In the genomic region with DNA sequence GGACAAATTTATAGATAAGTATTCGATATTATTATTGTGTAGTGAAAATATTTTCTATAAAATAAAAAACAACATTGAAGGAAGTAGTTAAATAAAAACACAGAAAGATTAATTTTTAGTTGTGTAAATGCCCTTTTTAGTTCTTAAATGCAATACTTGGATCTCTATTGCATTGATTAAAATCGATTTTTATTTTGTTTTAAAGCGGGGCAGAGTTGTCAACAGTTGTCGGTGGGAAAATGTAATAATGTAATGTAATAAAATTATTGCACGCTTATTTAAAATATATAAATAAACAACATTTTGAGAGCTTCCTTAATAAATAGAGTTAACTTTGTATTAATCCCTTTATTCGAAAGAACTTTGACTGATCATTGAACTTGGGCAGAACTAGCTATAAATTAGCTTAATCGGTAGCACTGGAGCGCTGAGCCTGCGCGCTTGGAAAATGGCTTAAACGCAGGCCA, we compare ENCODE assay signal across 5 fruit fly cellular contexts.
TF ChIP-seq lines count a peak whose summit lies in the region.

A gene (plus strand): TSS at position 411 of the 467 bp plus-strand sequence.

- no peak for TF ChIP-seq CTCF in whole organism, embryonic (GFP tag; optimal IDR thresholded peaks at IDR 0.05; lab: Kevin White, UChicago)

TF ChIP-seq in whole organism, adult, 20 proteins besides CTCF, POLR2A, EP300 and RAD21 (continues in another document):
- TF ChIP-seq toe (GFP tag; optimal IDR thresholded peaks at IDR 0.05; lab: Kevin White, UChicago): no peak
- peak; percentile 36 for TF ChIP-seq pad (GFP tag; optimal IDR thresholded peaks at IDR 0.05; lab: Kevin White, UChicago)
- no peak for TF ChIP-seq Clk (GFP tag; optimal IDR thresholded peaks at IDR 0.05; lab: Kevin White, UChicago)
- TF ChIP-seq CG11617 (GFP tag; optimal IDR thresholded peaks at IDR 0.05; lab: Kevin White, UChicago): peak; percentile 81
- peak; percentile 66 for TF ChIP-seq CG7101 (tag; optimal IDR thresholded peaks at IDR 0.05; lab: Kevin White, UChicago)
- TF ChIP-seq CG12768 (GFP tag; optimal IDR thresholded peaks at IDR 0.05; lab: Kevin White, UChicago): peak; percentile 46
- TF ChIP-seq cnc (optimal IDR thresholded peaks at IDR 0.05; lab: Kevin White, UChicago): no peak
- peak; percentile 48 for TF ChIP-seq tj (GFP tag; optimal IDR thresholded peaks at IDR 0.05; lab: Kevin White, UChicago)
- peak; percentile 32 for TF ChIP-seq Crg-1 (GFP tag; optimal IDR thresholded peaks at IDR 0.05; lab: Kevin White, UChicago)
- peak; percentile 91 for TF ChIP-seq CG14711 (tag; optimal IDR thresholded peaks at IDR 0.05; lab: Kevin White, UChicago)
- TF ChIP-seq Hr96 (GFP tag; optimal IDR thresholded peaks at IDR 0.05; lab: Kevin White, UChicago): no peak
- TF ChIP-seq CG33017 (tag; optimal IDR thresholded peaks at IDR 0.05; lab: Kevin White, UChicago): peak; percentile 20
- TF ChIP-seq bab1 (GFP tag; optimal IDR thresholded peaks at IDR 0.05; lab: Kevin White, UChicago): peak; percentile 50
- peak; percentile 26 for TF ChIP-seq CG1620 (GFP tag; optimal IDR thresholded peaks at IDR 0.05; lab: Kevin White, UChicago)
- no peak for TF ChIP-seq Mnt (GFP tag; optimal IDR thresholded peaks at IDR 0.05; lab: Kevin White, UChicago)
- no peak for TF ChIP-seq kay (GFP tag; lab: Kevin White, UChicago; ENCODE audit: borderline replicate concordance)
- TF ChIP-seq ovo (GFP tag; optimal IDR thresholded peaks at IDR 0.05; lab: Kevin White, UChicago): peak; percentile 37

TF ChIP-seq in whole organism, embryonic, 481 proteins besides CTCF, POLR2A, EP300 and RAD21 (continues in another document):
- no peak for TF ChIP-seq CG6254 (GFP tag; optimal IDR thresholded peaks at IDR 0.05; lab: Kevin White, UChicago)
- TF ChIP-seq Hand (GFP tag; optimal IDR thresholded peaks at IDR 0.05; lab: Kevin White, UChicago): no peak
- TF ChIP-seq CG15269 (tag; optimal IDR thresholded peaks at IDR 0.05; lab: Kevin White, UChicago): peak; percentile 67
- peak; percentile 66 for TF ChIP-seq CG10267 (tag; optimal IDR thresholded peaks at IDR 0.05; lab: Kevin White, UChicago)
- peak; percentile 80 for TF ChIP-seq CG14710 (tag; optimal IDR thresholded peaks at IDR 0.05; lab: Kevin White, UChicago)
- TF ChIP-seq Usf (GFP tag; optimal IDR thresholded peaks at IDR 0.05; lab: Kevin White, UChicago): no peak
- TF ChIP-seq Elba2 (GFP tag; optimal IDR thresholded peaks at IDR 0.05; lab: Kevin White, UChicago): no peak
- TF ChIP-seq mam (GFP tag; optimal IDR thresholded peaks at IDR 0.05; lab: Kevin White, UChicago): peak; percentile 41
- peak; percentile 73 for TF ChIP-seq ewg (GFP tag; optimal IDR thresholded peaks at IDR 0.05; lab: Kevin White, UChicago)
- 0 out of 2 replicates have a peak, but pooled peaks have one; percentile 21 for TF ChIP-seq CG10321 (GFP tag; IDR thresholded peaks at IDR 0.05; lab: Robert Waterston, UW)
- TF ChIP-seq ato (GFP tag; IDR thresholded peaks at IDR 0.05; lab: Robert Waterston, UW; ENCODE audit: partially characterized antibody): no peak
- no peak for TF ChIP-seq ac (GFP tag; optimal IDR thresholded peaks at IDR 0.05; lab: Kevin White, UChicago)
- no peak for TF ChIP-seq da (GFP tag; optimal IDR thresholded peaks at IDR 0.05; lab: Kevin White, UChicago)
- peak; percentile 47 for TF ChIP-seq Chrac-16 (GFP tag; optimal IDR thresholded peaks at IDR 0.05; lab: Kevin White, UChicago)
- TF ChIP-seq Dref (GFP tag; IDR thresholded peaks at IDR 0.05; lab: Robert Waterston, UW): 0 out of 2 replicates have a peak, but pooled peaks have one; percentile 31
- TF ChIP-seq CG3163 (GFP tag; optimal IDR thresholded peaks at IDR 0.05; lab: Kevin White, UChicago): no peak
- TF ChIP-seq Bgb (GFP tag; IDR thresholded peaks at IDR 0.05; lab: Robert Waterston, UW; ENCODE audit: partially characterized antibody): no peak

TF ChIP-seq in whole organism, prepupa, 60 proteins besides CTCF, POLR2A, EP300 and RAD21 (continues in another document):
- TF ChIP-seq Blimp-1 (GFP tag; optimal IDR thresholded peaks at IDR 0.05; lab: Kevin White, UChicago) (no peak), CG1621 (tag; optimal IDR thresholded peaks at IDR 0.05; lab: Kevin White, UChicago) (no peak), Hr4 (GFP tag; optimal IDR thresholded peaks at IDR 0.05; lab: Kevin White, UChicago) (peak; percentile 74), acj6 (GFP tag; optimal IDR thresholded peaks at IDR 0.05; lab: Kevin White, UChicago) (peak; percentile 60), fd59A (GFP tag; optimal IDR thresholded peaks at IDR 0.05; lab: Kevin White, UChicago) (no peak), CG6276 (GFP tag; optimal IDR thresholded peaks at IDR 0.05; lab: Kevin White, UChicago) (no peak), CG10669 (GFP tag; optimal IDR thresholded peaks at IDR 0.05; lab: Kevin White, UChicago) (no peak), Eip93F (GFP tag; optimal IDR thresholded peaks at IDR 0.05; lab: Kevin White, UChicago) (no peak), CG11762 (GFP tag; optimal IDR thresholded peaks at IDR 0.05; lab: Kevin White, UChicago; ENCODE audit: insufficient read depth) (no peak), Eip78C (GFP tag; lab: Kevin White, UChicago) (peak; percentile 91), CG7368 (GFP tag; optimal IDR thresholded peaks at IDR 0.05; lab: Kevin White, UChicago) (no peak), net (GFP tag; optimal IDR thresholded peaks at IDR 0.05; lab: Kevin White, UChicago) (peak; percentile 52), Smox (GFP tag; optimal IDR thresholded peaks at IDR 0.05; lab: Kevin White, UChicago) (no peak), CG4318 (GFP tag; optimal IDR thresholded peaks at IDR 0.05; lab: Kevin White, UChicago) (no peak), CG32006 (GFP tag; optimal IDR thresholded peaks at IDR 0.05; lab: Kevin White, UChicago) (peak; percentile 69), achi (GFP tag; optimal IDR thresholded peaks at IDR 0.05; lab: Kevin White, UChicago) (peak; percentile 62), CG6808 (GFP tag; optimal IDR thresholded peaks at IDR 0.05; lab: Kevin White, UChicago) (no peak), dac (GFP tag; optimal IDR thresholded peaks at IDR 0.05; lab: Kevin White, UChicago) (no peak), lz (GFP tag; optimal IDR thresholded peaks at IDR 0.05; lab: Kevin White, UChicago) (peak; percentile 76)

TF ChIP-seq in whole organism, pupa, 21 proteins besides CTCF, POLR2A, EP300 and RAD21 (continues in another document):
- TF ChIP-seq CG15710 (tag; optimal IDR thresholded peaks at IDR 0.05; lab: Kevin White, UChicago) (peak; percentile 49), EcR (GFP tag; optimal IDR thresholded peaks at IDR 0.05; lab: Kevin White, UChicago) (peak; percentile 3), CG12605 (GFP tag; IDR thresholded peaks at IDR 0.05; lab: Robert Waterston, UW) (peak; percentile 51; the same call in 1 of the 2 replicates), CG14655 (GFP tag; optimal IDR thresholded peaks at IDR 0.05; lab: Kevin White, UChicago) (no peak), CG10348 (GFP tag; IDR thresholded peaks at IDR 0.05; lab: Robert Waterston, UW) (no peak), CG34367 (tag; optimal IDR thresholded peaks at IDR 0.05; lab: Kevin White, UChicago) (peak; percentile 18), CG4496 (GFP tag; IDR thresholded peaks at IDR 0.05; lab: Robert Waterston, UW) (peak; percentile 63; the same call in 1 of the 3 replicates), D1 (tag; optimal IDR thresholded peaks at IDR 0.05; lab: Kevin White, UChicago) (no peak), CG8159 (tag; optimal IDR thresholded peaks at IDR 0.05; lab: Kevin White, UChicago) (peak; percentile 60), fd96Ca (GFP tag; IDR thresholded peaks at IDR 0.05; lab: Robert Waterston, UW) (no peak), Ets98B (GFP tag; IDR thresholded peaks at IDR 0.05; lab: Robert Waterston, UW) (peak; percentile 56), CG17806 (tag; optimal IDR thresholded peaks at IDR 0.05; lab: Kevin White, UChicago) (peak; percentile 22), CG8301 (tag; optimal IDR thresholded peaks at IDR 0.05; lab: Kevin White, UChicago) (peak; percentile 46), Pif1B (GFP tag; optimal IDR thresholded peaks at IDR 0.05; lab: Kevin White, UChicago) (no peak), gl (tag; optimal IDR thresholded peaks at IDR 0.05; lab: Kevin White, UChicago) (no peak), CG13204 (GFP tag; optimal IDR thresholded peaks at IDR 0.05; lab: Kevin White, UChicago) (no peak), rn (GFP tag; IDR thresholded peaks at IDR 0.05; lab: Robert Waterston, UW) (no peak), CG32121 (GFP tag; IDR thresholded peaks at IDR 0.05; lab: Robert Waterston, UW) (peak; percentile 66), CG9948 (tag; optimal IDR thresholded peaks at IDR 0.05; lab: Kevin White, UChicago) (peak; percentile 10)

TF ChIP-seq in whole organism, wandering third instar larva, 38 proteins besides CTCF, POLR2A, EP300 and RAD21 (continues in another document):
- TF ChIP-seq OdsH (GFP tag; optimal IDR thresholded peaks at IDR 0.05; lab: Kevin White, UChicago): peak; percentile 17
- no peak for TF ChIP-seq Abd-B (GFP tag; optimal IDR thresholded peaks at IDR 0.05; lab: Kevin White, UChicago)
- TF ChIP-seq Dif (GFP tag; optimal IDR thresholded peaks at IDR 0.05; lab: Kevin White, UChicago; ENCODE audit: partially characterized antibody): no peak
- TF ChIP-seq woc (GFP tag; optimal IDR thresholded peaks at IDR 0.05; lab: Kevin White, UChicago): peak; percentile 73
- TF ChIP-seq dl (GFP tag; optimal IDR thresholded peaks at IDR 0.05; lab: Kevin White, UChicago; ENCODE audit: insufficient read depth in 1 of 2, partially characterized antibody in 2 of 2): no peak
- TF ChIP-seq Vsx2 (GFP tag; optimal IDR thresholded peaks at IDR 0.05; lab: Kevin White, UChicago; ENCODE audit: partially characterized antibody): no peak
- peak; percentile 42 for TF ChIP-seq ey (GFP tag; optimal IDR thresholded peaks at IDR 0.05; lab: Kevin White, UChicago)
- TF ChIP-seq sv (GFP tag; optimal IDR thresholded peaks at IDR 0.05; lab: Kevin White, UChicago): peak; percentile 4
- peak; percentile 42 for TF ChIP-seq CG9705 (GFP tag; optimal IDR thresholded peaks at IDR 0.05; lab: Kevin White, UChicago)
- no peak for TF ChIP-seq N (GFP tag; optimal IDR thresholded peaks at IDR 0.05; lab: Kevin White, UChicago)
- TF ChIP-seq Jra (GFP tag; optimal IDR thresholded peaks at IDR 0.05; lab: Kevin White, UChicago): peak; percentile 38
- TF ChIP-seq foxo (GFP tag; optimal IDR thresholded peaks at IDR 0.05; lab: Kevin White, UChicago): peak in 1 of 2 experiments; percentile 62
- TF ChIP-seq sage (GFP tag; optimal IDR thresholded peaks at IDR 0.05; lab: Kevin White, UChicago): no peak
- no peak for TF ChIP-seq Rel (GFP tag; optimal IDR thresholded peaks at IDR 0.05; lab: Kevin White, UChicago)
- TF ChIP-seq Rel (tag; optimal IDR thresholded peaks at IDR 0.05; lab: Kevin White, UChicago): no peak
- TF ChIP-seq h (GFP tag; optimal IDR thresholded peaks at IDR 0.05; lab: Kevin White, UChicago): peak; percentile 58
- TF ChIP-seq rgr (GFP tag; optimal IDR thresholded peaks at IDR 0.05; lab: Kevin White, UChicago): peak; percentile 54
- peak; percentile 34 for TF ChIP-seq dmrt93B (GFP tag; optimal IDR thresholded peaks at IDR 0.05; lab: Kevin White, UChicago)
- TF ChIP-seq HLH106 (tag; optimal IDR thresholded peaks at IDR 0.05; lab: Kevin White, UChicago): peak; percentile 76
- TF ChIP-seq psq (GFP tag; optimal IDR thresholded peaks at IDR 0.05; lab: Kevin White, UChicago): peak; percentile 56
- peak; percentile 90 for TF ChIP-seq Myc (optimal IDR thresholded peaks at IDR 0.05; lab: Kevin White, UChicago)
